Worm (Caenorhabditis elegans) whole organism, L2 larva: Measurements from ENCODE around the gene chat-1.

Experiments used
- C34F6.9 ChIP-seq: fragments of 150-350 bp; optimal IDR thresholded peaks from 2 replicates; lab custom pipeline; 2014; ENCODE audit warnings: missing biosample characterization, missing genetic modification characterization
- F13H6.1 ChIP-seq: sonication (generic microtip); optimal IDR thresholded peaks from 2 replicates; lab custom pipeline; 2016; ENCODE audit warnings: missing genetic modification characterization, missing compliant biosample characterization
- Y55F3AM.14 ChIP-seq: fragments of 200-800 bp; sonication (Bioruptor generic); optimal IDR thresholded peaks from 2 replicates; lab custom pipeline; 2018; ENCODE audit warnings: mild to moderate bottlenecking, missing genetic modification characterization, missing compliant biosample characterization
- ZK546.5 ChIP-seq: sonication (generic microtip); optimal IDR thresholded peaks from 2 replicates; lab custom pipeline; 2017; ENCODE audit warnings: missing biosample characterization, missing genetic modification characterization
- alr-1 ChIP-seq: fragments of 150-350 bp; optimal IDR thresholded peaks from 2 replicates; lab custom pipeline; 2014; ENCODE audit warnings: missing biosample characterization, missing genetic modification characterization
- aly-2 ChIP-seq: fragments of 150-350 bp; optimal IDR thresholded peaks from 2 replicates; lab custom pipeline; 2014; ENCODE audit warnings: missing biosample characterization, missing genetic modification characterization
- ama-1 ChIP-seq: fragments of 150-350 bp; optimal IDR thresholded peaks from 2 replicates; lab custom pipeline; 2018; ENCODE audit warnings: inconsistent platforms
- blmp-1 ChIP-seq: sonication (generic microtip); optimal IDR thresholded peaks from 2 replicates; lab custom pipeline; 2017; ENCODE audit warnings: missing genetic modification characterization, mild to moderate bottlenecking, missing compliant biosample characterization, antibody characterized with exemption, moderate library complexity; ENCODE audit not compliant: insufficient read depth
- ceh-16 ChIP-seq: fragments of 150-350 bp; optimal IDR thresholded peaks from 2 replicates; lab custom pipeline; 2014; ENCODE audit warnings: missing biosample characterization, missing genetic modification characterization
- dmd-4 ChIP-seq: sonication (generic microtip); optimal IDR thresholded peaks from 2 replicates; lab custom pipeline; 2017; ENCODE audit warnings: missing biosample characterization, missing genetic modification characterization
- egl-27 ChIP-seq: sonication (generic microtip); optimal IDR thresholded peaks from 3 replicates; lab custom pipeline; 2017; ENCODE audit warnings: missing biosample characterization, missing genetic modification reagents, missing genetic modification characterization
- elt-1 ChIP-seq: fragments of 150-350 bp; optimal IDR thresholded peaks from 2 replicates; lab custom pipeline; 2014; ENCODE audit warnings: missing biosample characterization, missing genetic modification characterization
- elt-3 ChIP-seq: sonication (generic microtip); optimal IDR thresholded peaks from 2 replicates; lab custom pipeline; 2017; ENCODE audit warnings: missing biosample characterization, missing genetic modification characterization
- fos-1 ChIP-seq: fragments of 150-350 bp; optimal IDR thresholded peaks from 2 replicates; lab custom pipeline; 2014; ENCODE audit warnings: missing biosample characterization, missing genetic modification characterization
- gmeb-1 ChIP-seq: fragments of 150-350 bp; optimal IDR thresholded peaks from 2 replicates; lab custom pipeline; 2014; ENCODE audit warnings: missing biosample characterization, missing genetic modification characterization
- lsy-2 ChIP-seq, 2 experiments: fragments of 150-350 bp in 1 of 2; sonication (generic microtip) in 1 of 2; optimal IDR thresholded peaks; 2 replicates each; lab custom pipeline; 2014 to 2017; ENCODE audit warnings: missing biosample characterization in 2 of 2, missing genetic modification characterization in 2 of 2
- mab-5 ChIP-seq: fragments of 150-350 bp; optimal IDR thresholded peaks from 2 replicates; lab custom pipeline; 2014; ENCODE audit warnings: missing biosample characterization, missing genetic modification characterization
- mbf-1 ChIP-seq: sonication (generic microtip); optimal IDR thresholded peaks from 2 replicates; lab custom pipeline; 2017; ENCODE audit warnings: missing biosample characterization, missing genetic modification characterization
- mdl-1 ChIP-seq, 2 experiments: fragments of 150-350 bp in 1 of 2; sonication (generic microtip) in 1 of 2; optimal IDR thresholded peaks; 2 replicates each; lab custom pipeline; 2017; ENCODE audit warnings: missing biosample characterization in 2 of 2, missing genetic modification characterization in 2 of 2
- nhr-10 ChIP-seq: sonication (generic microtip); optimal IDR thresholded peaks from 2 replicates; lab custom pipeline; 2017; ENCODE audit warnings: missing biosample characterization, missing genetic modification characterization
- nhr-11 ChIP-seq: fragments of 150-350 bp; optimal IDR thresholded peaks from 2 replicates; lab custom pipeline; 2014; ENCODE audit warnings: missing biosample characterization, missing genetic modification characterization
- nhr-12 ChIP-seq: fragments of 150-350 bp; optimal IDR thresholded peaks from 2 replicates; lab custom pipeline; 2014; ENCODE audit warnings: missing biosample characterization, missing genetic modification characterization
- nhr-129 ChIP-seq: fragments of 150-350 bp; optimal IDR thresholded peaks from 2 replicates; lab custom pipeline; 2014; ENCODE audit warnings: missing biosample characterization, missing genetic modification characterization
- nhr-23 ChIP-seq: fragments of 150-350 bp; optimal IDR thresholded peaks from 2 replicates; lab custom pipeline; 2014; ENCODE audit warnings: missing biosample characterization, missing genetic modification reagents, missing genetic modification characterization
- nhr-237 ChIP-seq: fragments of 150-350 bp; optimal IDR thresholded peaks from 2 replicates; lab custom pipeline; 2014; ENCODE audit warnings: missing biosample characterization, missing genetic modification characterization
- nhr-25 ChIP-seq: fragments of 150-350 bp; sonication (generic microtip); optimal IDR thresholded peaks from 3 replicates; lab custom pipeline; 2014; ENCODE audit warnings: missing biosample characterization, missing genetic modification characterization
- nhr-6 ChIP-seq: fragments of 150-350 bp; optimal IDR thresholded peaks from 2 replicates; lab custom pipeline; 2014; ENCODE audit warnings: missing biosample characterization, missing genetic modification characterization
- nhr-77 ChIP-seq: fragments of 150-350 bp; optimal IDR thresholded peaks from 2 replicates; lab custom pipeline; 2014; ENCODE audit warnings: missing biosample characterization, missing genetic modification characterization
- peb-1 ChIP-seq: fragments of 150-350 bp; optimal IDR thresholded peaks from 2 replicates; lab custom pipeline; 2014; ENCODE audit warnings: missing biosample characterization, missing genetic modification characterization
- skn-1 ChIP-seq: sonication (generic microtip); optimal IDR thresholded peaks from 2 replicates; lab custom pipeline; 2017; ENCODE audit warnings: missing biosample characterization, missing genetic modification characterization
- unc-55 ChIP-seq: fragments of 150-350 bp; sonication (generic microtip); optimal IDR thresholded peaks from 3 replicates; lab custom pipeline; 2014; ENCODE audit warnings: missing biosample characterization, missing genetic modification reagents, missing genetic modification characterization
- unc-62 ChIP-seq: fragments of 150-350 bp; optimal IDR thresholded peaks from 2 replicates; lab custom pipeline; 2014; ENCODE audit warnings: missing biosample characterization, missing genetic modification reagents, missing genetic modification characterization
- zag-1 ChIP-seq: fragments of 150-350 bp; optimal IDR thresholded peaks from 2 replicates; lab custom pipeline; 2014; ENCODE audit warnings: missing biosample characterization, missing genetic modification characterization
- ztf-1 ChIP-seq: fragments of 200-800 bp; sonication (Bioruptor generic); conservative IDR thresholded peaks from 2 replicates; pipeline ENCODE4 v1.3.6; 2022; ENCODE audit warnings: missing genetic modification characterization, missing compliant biosample characterization
- ztf-11 ChIP-seq: sonication (generic microtip); optimal IDR thresholded peaks from 2 replicates; lab custom pipeline; 2017; ENCODE audit warnings: missing biosample characterization, missing genetic modification characterization
- ztf-4 ChIP-seq: fragments of 150-350 bp; optimal IDR thresholded peaks from 2 replicates; lab custom pipeline; 2014; ENCODE audit warnings: missing biosample characterization, missing genetic modification characterization

chat-1 gene

ce11 chrIV:4408714-4409113, 38.4 kb upstream of the chat-1 start:
- TF ChIP-seq ztf-1 (no peak), lsy-2 (tag; optimal IDR thresholded peaks at IDR 0.05; lab: Kevin White, UChicago) (no peak), ztf-4 (tag; lab: Kevin White, UChicago) (no peak), nhr-12 (tag; lab: Kevin White, UChicago) (no peak), elt-3 (tag; lab: Kevin White, UChicago) (no peak), blmp-1 (tag; lab: Kevin White, UChicago) (no peak), skn-1 (no peak), egl-27 (tag; lab: Kevin White, UChicago) (no peak), unc-55 (GFP tag; lab: Kevin White, UChicago) (no peak), aly-2 (tag; lab: Kevin White, UChicago) (no peak), nhr-25 (tag; lab: Kevin White, UChicago) (no peak), mab-5 (tag; lab: Kevin White, UChicago) (no peak), ama-1 (lab: Kevin White, UChicago) (no peak), unc-62 (GFP tag; lab: Kevin White, UChicago) (no peak), nhr-6 (no peak), ceh-16 (no peak), F13H6.1 (tag; lab: Kevin White, UChicago) (no peak), nhr-23 (no peak)

DNA sequence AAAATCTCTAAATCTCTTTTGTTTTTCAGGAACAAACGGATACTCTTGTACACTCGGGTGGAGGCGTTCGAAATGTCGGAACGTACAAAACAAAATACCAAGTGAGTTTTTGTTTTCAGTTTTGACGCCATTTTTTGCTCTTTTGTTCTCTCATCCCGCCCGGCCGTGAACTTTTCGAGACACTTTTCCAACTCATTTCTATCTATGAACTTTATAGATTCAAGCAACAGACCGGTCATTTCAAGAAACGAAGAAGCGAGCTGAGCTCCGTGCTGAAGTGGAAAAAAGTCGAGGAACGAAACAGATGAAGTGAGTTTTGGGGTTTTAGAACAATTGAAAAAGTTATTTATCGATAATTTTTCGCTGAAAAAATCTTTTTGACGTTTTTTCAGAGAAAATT, 36.6 kb upstream of the chat-1 start:
- no peak for TF ChIP-seq ztf-4 (tag; lab: Kevin White, UChicago)

DNA sequence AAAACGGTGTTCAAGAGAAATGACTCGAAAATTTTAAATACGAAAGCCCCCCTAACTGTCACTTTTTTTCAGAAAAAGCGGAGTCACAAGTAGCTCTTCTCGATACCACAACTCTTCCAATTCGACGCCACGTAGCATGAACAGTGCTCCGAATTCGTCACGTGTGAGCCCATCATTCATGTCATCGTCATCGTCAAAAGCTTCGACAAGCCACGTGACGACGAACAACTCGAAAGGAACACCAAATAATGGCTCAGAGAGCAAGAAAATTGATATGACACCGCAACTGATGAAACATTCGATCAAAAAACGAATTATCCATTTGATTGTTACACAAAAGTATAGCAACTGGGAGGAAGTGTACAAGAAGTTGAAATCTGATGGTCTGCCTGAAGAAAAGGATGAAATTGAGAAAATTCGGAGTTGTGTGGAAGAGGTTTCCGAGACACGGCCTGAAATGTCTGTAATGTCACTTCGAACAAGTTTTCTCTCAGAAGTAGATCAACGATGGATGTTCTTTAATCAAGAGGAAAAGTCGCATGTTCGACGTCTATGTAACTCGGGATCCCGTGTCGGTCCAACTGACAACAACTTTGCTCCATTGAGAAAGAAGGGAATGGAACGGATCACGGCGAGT, 35.7 kb upstream of the chat-1 start:
- TF ChIP-seq dmd-4 (tag; lab: Kevin White, UChicago) (no peak), alr-1 (tag; lab: Kevin White, UChicago) (no peak), ama-1 (lab: Kevin White, UChicago) (peak; percentile 7), nhr-25 (tag; lab: Kevin White, UChicago) (no peak), nhr-129 (no peak), nhr-23 (no peak), nhr-6 (no peak), zag-1 (tag; lab: Kevin White, UChicago) (no peak)
- TF ChIP-seq, all 48 proteins: peak for 1

- TF ChIP-seq elt-3 (tag; lab: Kevin White, UChicago) (no peak), dmd-4 (tag; lab: Kevin White, UChicago) (no peak), skn-1 (no peak), Y55F3AM.14 (GFP tag; lab: Kevin White, UChicago) (no peak), nhr-11 (tag; lab: Kevin White, UChicago) (no peak), gmeb-1 (tag; lab: Kevin White, UChicago) (no peak), ztf-11 (no peak), ZK546.5 (tag; lab: Kevin White, UChicago) (no peak), peb-1 (tag; lab: Kevin White, UChicago) (no peak), mab-5 (tag; lab: Kevin White, UChicago) (no peak), nhr-77 (tag; lab: Kevin White, UChicago) (no peak), C34F6.9 (no peak), nhr-25 (tag; lab: Kevin White, UChicago) (no peak), nhr-6 (no peak), elt-1 (no peak), nhr-237 (no peak), nhr-129 (no peak), fos-1 (no peak), mbf-1 (tag; lab: Kevin White, UChicago) (no peak), unc-62 (GFP tag; lab: Kevin White, UChicago) (no peak)
Observed at ce11 chrIV:4411948-4412335, 35.2 kb upstream of the chat-1 start.

- TF ChIP-seq elt-3 (tag; lab: Kevin White, UChicago), result no peak
- no peak for TF ChIP-seq unc-62 (GFP tag; lab: Kevin White, UChicago)
- no peak for TF ChIP-seq mdl-1 (tag; optimal IDR thresholded peaks at IDR 0.05; lab: Kevin White, UChicago)
- TF ChIP-seq mab-5 (tag; lab: Kevin White, UChicago), result no peak
- TF ChIP-seq ztf-11, result no peak
- TF ChIP-seq peb-1 (tag; lab: Kevin White, UChicago), result no peak
- TF ChIP-seq nhr-10 (tag; lab: Kevin White, UChicago), result no peak
- no peak for TF ChIP-seq ztf-1
- no peak for TF ChIP-seq skn-1
Observed at ce11 chrIV:4413114-4413513, 34.0 kb upstream of the chat-1 start.
